Worm (Caenorhabditis elegans): ENCODE results near the gene Y41C4A.21.

Gene Y41C4A.21

ce11 chrIII:11731491-11731890, 665 bp upstream of the Y41C4A.21 start:
- TF ChIP-seq lin-32 (GFP tag; optimal IDR thresholded peaks at IDR 0.05), result no peak
- no peak for TF ChIP-seq flh-1 (GFP tag; optimal IDR thresholded peaks at IDR 0.05)
- no peak for TF ChIP-seq mls-2 (tag; optimal IDR thresholded peaks at IDR 0.05)

- TF ChIP-seq snpc-4 (tag; optimal IDR thresholded peaks at IDR 0.05) (no peak), drap-1 (GFP tag; optimal IDR thresholded peaks at IDR 0.05) (no peak), ceh-83 (GFP tag; optimal IDR thresholded peaks at IDR 0.05) (no peak), ces-1 (GFP tag; optimal IDR thresholded peaks at IDR 0.05) (no peak), sptf-1 (tag; optimal IDR thresholded peaks at IDR 0.05) (no peak), ham-2 (GFP tag; optimal IDR thresholded peaks at IDR 0.05) (no peak), nhr-12 (tag; optimal IDR thresholded peaks at IDR 0.05) (no peak), nhr-28 (tag; optimal IDR thresholded peaks at IDR 0.05) (no peak), ztf-11 (tag; optimal IDR thresholded peaks at IDR 0.05) (no peak), lsy-2 (tag; optimal IDR thresholded peaks at IDR 0.05) (no peak), zip-8 (tag; optimal IDR thresholded peaks at IDR 0.05) (no peak), tbx-8 (GFP tag; optimal IDR thresholded peaks at IDR 0.05) (no peak), cnd-1 (tag; optimal IDR thresholded peaks at IDR 0.05) (no peak), unc-120 (tag; optimal IDR thresholded peaks at IDR 0.05; ENCODE audit: poor library complexity, severe bottlenecking) (no peak), nhr-237 (tag; optimal IDR thresholded peaks at IDR 0.05) (no peak), hlh-1 (tag; optimal IDR thresholded peaks at IDR 0.05) (no peak), unc-62 (GFP tag; optimal IDR thresholded peaks at IDR 0.05) (no peak), M03D4.4 (tag; optimal IDR thresholded peaks at IDR 0.05) (no peak), mls-2 (tag; optimal IDR thresholded peaks at IDR 0.05) (no peak)
These were observed 787 bp downstream of the Y41C4A.21 start for ce11 chrIII:11732943-11733342.

ce11 chrIII:11737527-11737926, 5.4 kb downstream of the Y41C4A.21 start, which contains the start of gene sup-1:
sup-1 (minus strand) TSS chrIII:11737627.
- TF ChIP-seq cnd-1 (tag; optimal IDR thresholded peaks at IDR 0.05), result no peak
- no peak for TF ChIP-seq snpc-4 (tag; optimal IDR thresholded peaks at IDR 0.05)
- TF ChIP-seq mab-5 (tag; optimal IDR thresholded peaks at IDR 0.05), result no peak
- no peak for TF ChIP-seq ceh-43 (GFP tag; optimal IDR thresholded peaks at IDR 0.05)
- no peak for TF ChIP-seq flh-1 (GFP tag; optimal IDR thresholded peaks at IDR 0.05)
- no peak for TF ChIP-seq ces-1 (GFP tag; optimal IDR thresholded peaks at IDR 0.05)
- TF ChIP-seq unc-120 (tag; optimal IDR thresholded peaks at IDR 0.05; ENCODE audit: poor library complexity, severe bottlenecking), result no peak
- TF ChIP-seq lsy-2 (tag; optimal IDR thresholded peaks at IDR 0.05), result no peak
- TF ChIP-seq bed-3 (GFP tag; optimal IDR thresholded peaks at IDR 0.05), result no peak
- no peak for TF ChIP-seq drap-1 (GFP tag; optimal IDR thresholded peaks at IDR 0.05)
- TF ChIP-seq elt-1 (tag; optimal IDR thresholded peaks at IDR 0.05; ENCODE audit: borderline replicate concordance, insufficient read depth), result no peak
- no peak for TF ChIP-seq mls-2 (tag; optimal IDR thresholded peaks at IDR 0.05)
- no peak for TF ChIP-seq M03D4.4 (tag; optimal IDR thresholded peaks at IDR 0.05)
- no peak for TF ChIP-seq unc-62 (GFP tag; optimal IDR thresholded peaks at IDR 0.05)
- no peak for TF ChIP-seq sptf-1 (tag; optimal IDR thresholded peaks at IDR 0.05)
- TF ChIP-seq nhr-76 (tag; optimal IDR thresholded peaks at IDR 0.05), result no peak
- TF ChIP-seq sem-2 (GFP tag; optimal IDR thresholded peaks at IDR 0.05), result no peak

ce11 chrIII:11738482-11738881, 6.3 kb downstream of the Y41C4A.21 start:
- TF ChIP-seq bed-3 (GFP tag; optimal IDR thresholded peaks at IDR 0.05) (no peak), hlh-1 (tag; optimal IDR thresholded peaks at IDR 0.05) (no peak), ces-1 (GFP tag; optimal IDR thresholded peaks at IDR 0.05) (peak; percentile 31), sem-2 (GFP tag; optimal IDR thresholded peaks at IDR 0.05) (no peak), drap-1 (GFP tag; optimal IDR thresholded peaks at IDR 0.05) (no peak), ceh-39 (tag; optimal IDR thresholded peaks at IDR 0.05) (no peak), ceh-83 (GFP tag; optimal IDR thresholded peaks at IDR 0.05) (no peak)

ce11 chrIII:11740868-11741267, 8.7 kb downstream of the Y41C4A.21 start:
- no peak for TF ChIP-seq lin-32 (GFP tag; optimal IDR thresholded peaks at IDR 0.05)
- no peak for TF ChIP-seq ceh-39 (tag; optimal IDR thresholded peaks at IDR 0.05)
- no peak for TF ChIP-seq lsy-2 (tag; optimal IDR thresholded peaks at IDR 0.05)
- no peak for TF ChIP-seq blmp-1 (tag; optimal IDR thresholded peaks at IDR 0.05)
- TF ChIP-seq unc-62 (GFP tag; optimal IDR thresholded peaks at IDR 0.05), result no peak
- no peak for TF ChIP-seq cnd-1 (tag; optimal IDR thresholded peaks at IDR 0.05)
- TF ChIP-seq mls-2 (tag; optimal IDR thresholded peaks at IDR 0.05), result no peak
- no peak for TF ChIP-seq ceh-83 (GFP tag; optimal IDR thresholded peaks at IDR 0.05)

- TF ChIP-seq hlh-1 (tag; optimal IDR thresholded peaks at IDR 0.05) (no peak), ceh-83 (GFP tag; optimal IDR thresholded peaks at IDR 0.05) (no peak), nhr-2 (tag; optimal IDR thresholded peaks at IDR 0.05) (no peak), ceh-43 (GFP tag; optimal IDR thresholded peaks at IDR 0.05) (no peak), nhr-237 (tag; optimal IDR thresholded peaks at IDR 0.05) (no peak), nhr-28 (tag; optimal IDR thresholded peaks at IDR 0.05) (no peak), mls-2 (tag; optimal IDR thresholded peaks at IDR 0.05) (no peak)
These were observed 10.0 kb downstream of the Y41C4A.21 start for ce11 chrIII:11742191-11742590.

All from whole organism, mixed stage, embryonic.